Worm (Caenorhabditis elegans): Measurements from ENCODE around the gene fos-1.

The fos-1 gene

ce11 chrV:6018944-6019450, 15.6 kb downstream of the fos-1 start, which contains the start of gene picc-1:
picc-1 (plus strand) TSS chrV:6018994.
- TF ChIP-seq crh-2 (tag; optimal IDR thresholded peaks at IDR 0.05): no peak
- no peak for TF ChIP-seq egl-27 (tag; optimal IDR thresholded peaks at IDR 0.05)
- TF ChIP-seq R02D3.7 (tag; optimal IDR thresholded peaks at IDR 0.05): no peak
- TF ChIP-seq nhr-129 (tag; optimal IDR thresholded peaks at IDR 0.05): no peak
- TF ChIP-seq ama-1 (optimal IDR thresholded peaks at IDR 0.05): no peak
- TF ChIP-seq ceh-16 (tag; optimal IDR thresholded peaks at IDR 0.05): no peak
- TF ChIP-seq ZK546.5 (tag; optimal IDR thresholded peaks at IDR 0.05): no peak
- no peak for TF ChIP-seq dmd-4 (tag; optimal IDR thresholded peaks at IDR 0.05)
- TF ChIP-seq nhr-25 (tag; optimal IDR thresholded peaks at IDR 0.05): peak; percentile 18
- no peak for TF ChIP-seq nhr-23 (tag; optimal IDR thresholded peaks at IDR 0.05)
- peak; percentile 28 for TF ChIP-seq nhr-21 (tag; optimal IDR thresholded peaks at IDR 0.05)
- no peak for TF ChIP-seq blmp-1 (tag; optimal IDR thresholded peaks at IDR 0.05; ENCODE audit: insufficient read depth)
- TF ChIP-seq lsy-2 (tag; optimal IDR thresholded peaks at IDR 0.05): peak in 1 of 2 experiments; percentile 32
- no peak for TF ChIP-seq fos-1 (tag; optimal IDR thresholded peaks at IDR 0.05)
- TF ChIP-seq ztf-1 (GFP tag; conservative IDR thresholded peaks at IDR 0.05): no peak

DNA sequence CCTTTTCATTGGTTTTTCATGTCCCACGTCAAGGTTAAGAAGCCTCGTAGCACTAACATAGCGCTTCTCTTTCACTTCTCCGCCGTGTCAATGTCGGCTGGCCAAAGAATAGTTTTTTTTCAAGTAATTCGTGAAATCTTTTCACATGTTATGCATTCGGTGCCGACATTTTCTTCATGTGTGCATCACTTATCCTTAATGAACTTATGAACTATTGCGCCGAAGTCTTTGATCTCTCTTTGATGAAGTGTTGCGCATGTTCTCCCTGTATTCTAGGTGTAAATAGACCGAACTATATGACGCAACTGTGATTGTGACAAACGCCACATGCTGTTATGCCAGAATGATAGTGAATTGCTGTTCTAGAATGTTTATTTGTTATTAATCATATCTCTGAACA, 18.7 kb downstream of the fos-1 start:
- TF ChIP-seq blmp-1 (tag; optimal IDR thresholded peaks at IDR 0.05; ENCODE audit: insufficient read depth) (no peak), ceh-16 (tag; optimal IDR thresholded peaks at IDR 0.05) (no peak), ztf-4 (tag; optimal IDR thresholded peaks at IDR 0.05) (no peak), elt-3 (tag; optimal IDR thresholded peaks at IDR 0.05) (no peak), nhr-21 (tag; optimal IDR thresholded peaks at IDR 0.05) (peak; percentile 46), nhr-23 (tag; optimal IDR thresholded peaks at IDR 0.05) (no peak), unc-39 (tag; optimal IDR thresholded peaks at IDR 0.05) (no peak), nhr-129 (tag; optimal IDR thresholded peaks at IDR 0.05) (peak; percentile 51), nhr-237 (tag; optimal IDR thresholded peaks at IDR 0.05) (no peak), nhr-25 (tag; optimal IDR thresholded peaks at IDR 0.05) (peak; percentile 54), unc-62 (GFP tag; optimal IDR thresholded peaks at IDR 0.05) (no peak), nhr-77 (tag; optimal IDR thresholded peaks at IDR 0.05) (no peak), mbf-1 (tag; optimal IDR thresholded peaks at IDR 0.05) (no peak)

DNA sequence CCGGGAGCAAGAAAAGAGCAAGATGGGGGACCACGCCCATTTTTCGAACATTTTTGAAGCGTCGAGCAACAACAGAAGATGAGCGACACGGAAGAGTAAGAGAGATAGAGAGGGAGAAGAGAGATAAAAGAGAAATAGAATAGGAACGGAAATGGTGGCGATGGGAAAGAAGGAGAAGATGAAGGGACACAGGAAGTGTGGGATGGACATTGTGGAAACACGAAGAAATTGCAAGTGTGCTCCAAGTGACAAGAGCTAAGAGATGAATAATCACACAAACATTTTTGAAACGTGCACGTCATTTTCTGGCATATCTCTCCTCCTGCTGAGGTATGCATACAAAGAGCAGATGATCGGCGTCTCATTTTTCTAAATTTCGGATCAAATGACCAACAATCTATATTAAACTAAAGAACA, 27.2 kb downstream of the fos-1 start:
- TF ChIP-seq elt-3 (tag; optimal IDR thresholded peaks at IDR 0.05) (no peak), ztf-4 (tag; optimal IDR thresholded peaks at IDR 0.05) (peak; percentile 18), nhr-129 (tag; optimal IDR thresholded peaks at IDR 0.05) (peak; percentile 38), Y55F3AM.14 (GFP tag; optimal IDR thresholded peaks at IDR 0.05) (no peak), nhr-6 (tag; optimal IDR thresholded peaks at IDR 0.05) (peak; percentile 51), gmeb-1 (tag; optimal IDR thresholded peaks at IDR 0.05) (no peak), crh-2 (tag; optimal IDR thresholded peaks at IDR 0.05) (peak; percentile 35), F13H6.1 (tag; optimal IDR thresholded peaks at IDR 0.05) (peak; percentile 91), sma-9 (GFP tag; optimal IDR thresholded peaks at IDR 0.05) (peak; percentile 84), sma-9 (tag; optimal IDR thresholded peaks at IDR 0.05) (no peak), mdl-1 (tag; optimal IDR thresholded peaks at IDR 0.05) (peak in 1 of 2 experiments; percentile 64), sem-4 (tag; optimal IDR thresholded peaks at IDR 0.05) (peak; percentile 48), elt-1 (tag; optimal IDR thresholded peaks at IDR 0.05) (no peak), lin-13 (GFP tag; optimal IDR thresholded peaks at IDR 0.05) (peak; percentile 19), dmd-4 (tag; optimal IDR thresholded peaks at IDR 0.05) (no peak), C34F6.9 (tag; optimal IDR thresholded peaks at IDR 0.05) (peak; percentile 69), ceh-16 (tag; optimal IDR thresholded peaks at IDR 0.05) (no peak), aly-2 (tag; optimal IDR thresholded peaks at IDR 0.05) (no peak), snpc-4 (tag; optimal IDR thresholded peaks at IDR 0.05) (peak; percentile 29), egl-27 (tag; optimal IDR thresholded peaks at IDR 0.05) (peak; percentile 57), lsy-2 (tag; optimal IDR thresholded peaks at IDR 0.05) (peak in 1 of 2 experiments; percentile 58), ceh-82 (tag; optimal IDR thresholded peaks at IDR 0.05) (no peak), nhr-77 (tag; optimal IDR thresholded peaks at IDR 0.05) (no peak), unc-55 (GFP tag; optimal IDR thresholded peaks at IDR 0.05) (peak; percentile 52), zag-1 (tag; optimal IDR thresholded peaks at IDR 0.05) (peak; percentile 15)

ce11 chrV:6031585-6031984, 28.2 kb downstream of the fos-1 start:
- TF ChIP-seq dmd-4 (tag; optimal IDR thresholded peaks at IDR 0.05): no peak
- no peak for TF ChIP-seq lsy-2 (tag; optimal IDR thresholded peaks at IDR 0.05)
- no peak for TF ChIP-seq mdl-1 (tag; optimal IDR thresholded peaks at IDR 0.05)
- TF ChIP-seq sma-9 (GFP tag; optimal IDR thresholded peaks at IDR 0.05): peak; percentile 67
- TF ChIP-seq sma-9 (tag; optimal IDR thresholded peaks at IDR 0.05): no peak

Data from whole organism, L2 larva.